Worm (Caenorhabditis elegans) whole organism, L2 larva: Measurements from ENCODE around the gene letm-1.
A peak's percentile ranks its signal among the peaks of the same experiment; 100 is the strongest.

ENCODE experiments used
- C34F6.9 ChIP-seq: fragments of 150-350 bp; optimal IDR thresholded peaks from 2 replicates; lab custom pipeline; 2014; ENCODE audit warnings: missing biosample characterization, missing genetic modification characterization
- F13H6.1 ChIP-seq: sonication (generic microtip); optimal IDR thresholded peaks from 2 replicates; lab custom pipeline; 2016; ENCODE audit warnings: missing genetic modification characterization, missing compliant biosample characterization
- Y55F3AM.14 ChIP-seq: fragments of 200-800 bp; sonication (Bioruptor generic); optimal IDR thresholded peaks from 2 replicates; lab custom pipeline; 2018; ENCODE audit warnings: mild to moderate bottlenecking, missing genetic modification characterization, missing compliant biosample characterization
- ZK546.5 ChIP-seq: sonication (generic microtip); optimal IDR thresholded peaks from 2 replicates; lab custom pipeline; 2017; ENCODE audit warnings: missing biosample characterization, missing genetic modification characterization
- alr-1 ChIP-seq: fragments of 150-350 bp; optimal IDR thresholded peaks from 2 replicates; lab custom pipeline; 2014; ENCODE audit warnings: missing biosample characterization, missing genetic modification characterization
- aly-2 ChIP-seq: fragments of 150-350 bp; optimal IDR thresholded peaks from 2 replicates; lab custom pipeline; 2014; ENCODE audit warnings: missing biosample characterization, missing genetic modification characterization
- ama-1 ChIP-seq: fragments of 150-350 bp; optimal IDR thresholded peaks from 2 replicates; lab custom pipeline; 2018; ENCODE audit warnings: inconsistent platforms
- ceh-82 ChIP-seq: fragments of 150-350 bp; optimal IDR thresholded peaks from 2 replicates; lab custom pipeline; 2014; ENCODE audit warnings: missing biosample characterization, missing genetic modification characterization
- crh-2 ChIP-seq: sonication (generic microtip); optimal IDR thresholded peaks from 2 replicates; lab custom pipeline; 2017; ENCODE audit warnings: missing biosample characterization, missing genetic modification characterization
- dmd-4 ChIP-seq: sonication (generic microtip); optimal IDR thresholded peaks from 2 replicates; lab custom pipeline; 2017; ENCODE audit warnings: missing biosample characterization, missing genetic modification characterization
- egl-27 ChIP-seq: sonication (generic microtip); optimal IDR thresholded peaks from 3 replicates; lab custom pipeline; 2017; ENCODE audit warnings: missing biosample characterization, missing genetic modification reagents, missing genetic modification characterization
- elt-3 ChIP-seq: sonication (generic microtip); optimal IDR thresholded peaks from 2 replicates; lab custom pipeline; 2017; ENCODE audit warnings: missing biosample characterization, missing genetic modification characterization
- fos-1 ChIP-seq: fragments of 150-350 bp; optimal IDR thresholded peaks from 2 replicates; lab custom pipeline; 2014; ENCODE audit warnings: missing biosample characterization, missing genetic modification characterization
- lin-11 ChIP-seq: fragments of 150-350 bp; sonication (generic microtip); optimal IDR thresholded peaks from 2 replicates; lab custom pipeline; 2014; ENCODE audit warnings: missing biosample characterization, missing genetic modification characterization, inconsistent platforms, mixed read lengths
- lin-13 ChIP-seq: fragments of 150-350 bp; optimal IDR thresholded peaks from 2 replicates; lab custom pipeline; 2014; ENCODE audit warnings: missing biosample characterization, missing genetic modification reagents, missing genetic modification characterization
- lin-39 ChIP-seq: fragments of 150-350 bp; optimal IDR thresholded peaks from 2 replicates; lab custom pipeline; 2014; ENCODE audit warnings: missing biosample characterization, missing genetic modification reagents, missing genetic modification characterization
- lsy-2 ChIP-seq, 2 experiments: fragments of 150-350 bp in 1 of 2; sonication (generic microtip) in 1 of 2; optimal IDR thresholded peaks; 2 replicates each; lab custom pipeline; 2014 to 2017; ENCODE audit warnings: missing biosample characterization in 2 of 2, missing genetic modification characterization in 2 of 2
- mab-5 ChIP-seq: fragments of 150-350 bp; optimal IDR thresholded peaks from 2 replicates; lab custom pipeline; 2014; ENCODE audit warnings: missing biosample characterization, missing genetic modification characterization
- mbf-1 ChIP-seq: sonication (generic microtip); optimal IDR thresholded peaks from 2 replicates; lab custom pipeline; 2017; ENCODE audit warnings: missing biosample characterization, missing genetic modification characterization
- mdl-1 ChIP-seq, 2 experiments: fragments of 150-350 bp in 1 of 2; sonication (generic microtip) in 1 of 2; optimal IDR thresholded peaks; 2 replicates each; lab custom pipeline; 2017; ENCODE audit warnings: missing biosample characterization in 2 of 2, missing genetic modification characterization in 2 of 2
- nhr-10 ChIP-seq: sonication (generic microtip); optimal IDR thresholded peaks from 2 replicates; lab custom pipeline; 2017; ENCODE audit warnings: missing biosample characterization, missing genetic modification characterization
- nhr-11 ChIP-seq: fragments of 150-350 bp; optimal IDR thresholded peaks from 2 replicates; lab custom pipeline; 2014; ENCODE audit warnings: missing biosample characterization, missing genetic modification characterization
- nhr-12 ChIP-seq: fragments of 150-350 bp; optimal IDR thresholded peaks from 2 replicates; lab custom pipeline; 2014; ENCODE audit warnings: missing biosample characterization, missing genetic modification characterization
- nhr-129 ChIP-seq: fragments of 150-350 bp; optimal IDR thresholded peaks from 2 replicates; lab custom pipeline; 2014; ENCODE audit warnings: missing biosample characterization, missing genetic modification characterization
- nhr-21 ChIP-seq: fragments of 150-350 bp; optimal IDR thresholded peaks from 2 replicates; lab custom pipeline; 2014; ENCODE audit warnings: missing biosample characterization, missing genetic modification characterization
- nhr-237 ChIP-seq: fragments of 150-350 bp; optimal IDR thresholded peaks from 2 replicates; lab custom pipeline; 2014; ENCODE audit warnings: missing biosample characterization, missing genetic modification characterization
- nhr-25 ChIP-seq: fragments of 150-350 bp; sonication (generic microtip); optimal IDR thresholded peaks from 3 replicates; lab custom pipeline; 2014; ENCODE audit warnings: missing biosample characterization, missing genetic modification characterization
- nhr-6 ChIP-seq: fragments of 150-350 bp; optimal IDR thresholded peaks from 2 replicates; lab custom pipeline; 2014; ENCODE audit warnings: missing biosample characterization, missing genetic modification characterization
- nhr-77 ChIP-seq: fragments of 150-350 bp; optimal IDR thresholded peaks from 2 replicates; lab custom pipeline; 2014; ENCODE audit warnings: missing biosample characterization, missing genetic modification characterization
- sem-4 ChIP-seq: fragments of 150-350 bp; optimal IDR thresholded peaks from 2 replicates; lab custom pipeline; 2014; ENCODE audit warnings: missing biosample characterization, missing genetic modification reagents, missing genetic modification characterization
- skn-1 ChIP-seq: sonication (generic microtip); optimal IDR thresholded peaks from 2 replicates; lab custom pipeline; 2017; ENCODE audit warnings: missing biosample characterization, missing genetic modification characterization
- sma-3 ChIP-seq: sonication (generic microtip); optimal IDR thresholded peaks from 2 replicates; lab custom pipeline; 2016; ENCODE audit warnings: missing genetic modification reagents, missing genetic modification characterization, missing compliant biosample characterization
- sma-9 ChIP-seq, 2 experiments: fragments of 150-350 bp in 1 of 2; sonication (generic microtip) in 1 of 2; optimal IDR thresholded peaks; 2 replicates each; lab custom pipeline; 2014 to 2016; ENCODE audit warnings: missing genetic modification characterization in 2 of 2, mild to moderate bottlenecking in 1 of 2, missing biosample characterization in 1 of 2, missing compliant biosample characterization in 1 of 2, missing genetic modification reagents in 1 of 2, moderate library complexity in 1 of 2
- snpc-4 ChIP-seq: fragments of 150-350 bp; optimal IDR thresholded peaks from 2 replicates; lab custom pipeline; 2014; ENCODE audit warnings: missing biosample characterization, missing genetic modification characterization
- unc-39 ChIP-seq: fragments of 150-350 bp; optimal IDR thresholded peaks from 2 replicates; lab custom pipeline; 2014; ENCODE audit warnings: missing biosample characterization, missing genetic modification characterization
- unc-55 ChIP-seq: fragments of 150-350 bp; sonication (generic microtip); optimal IDR thresholded peaks from 3 replicates; lab custom pipeline; 2014; ENCODE audit warnings: missing biosample characterization, missing genetic modification reagents, missing genetic modification characterization
- unc-62 ChIP-seq: fragments of 150-350 bp; optimal IDR thresholded peaks from 2 replicates; lab custom pipeline; 2014; ENCODE audit warnings: missing biosample characterization, missing genetic modification reagents, missing genetic modification characterization
- ztf-1 ChIP-seq: fragments of 200-800 bp; sonication (Bioruptor generic); conservative IDR thresholded peaks from 2 replicates; pipeline ENCODE4 v1.3.6; 2022; ENCODE audit warnings: missing genetic modification characterization, missing compliant biosample characterization
- ztf-11 ChIP-seq: sonication (generic microtip); optimal IDR thresholded peaks from 2 replicates; lab custom pipeline; 2017; ENCODE audit warnings: missing biosample characterization, missing genetic modification characterization
- ztf-4 ChIP-seq: fragments of 150-350 bp; optimal IDR thresholded peaks from 2 replicates; lab custom pipeline; 2014; ENCODE audit warnings: missing biosample characterization, missing genetic modification characterization

The letm-1 gene

ce11 chrV:13660660-13661325 is at the start of gene letm-1:
TSS of gene letm-1 (plus strand) at chrV:13661257.
- peak in 1 of 2 experiments; percentile 21 for TF ChIP-seq lsy-2 (tag; optimal IDR thresholded peaks at IDR 0.05; lab: Kevin White, UChicago)
- no peak for TF ChIP-seq ztf-11 (tag; lab: Kevin White, UChicago)
- TF ChIP-seq crh-2 (tag; lab: Kevin White, UChicago) = peak; percentile 58
- no peak for TF ChIP-seq egl-27 (tag; lab: Kevin White, UChicago)
- TF ChIP-seq fos-1 = peak; percentile 32
- TF ChIP-seq nhr-129 (tag; lab: Kevin White, UChicago) = peak; percentile 9
- no peak for TF ChIP-seq ama-1
- TF ChIP-seq C34F6.9 (tag; lab: Kevin White, UChicago) = peak; percentile 24
- TF ChIP-seq Y55F3AM.14 = no peak
- no peak for TF ChIP-seq elt-3 (tag; lab: Kevin White, UChicago)

- TF ChIP-seq dmd-4 (tag; lab: Kevin White, UChicago) (no peak), F13H6.1 (tag; lab: Kevin White, UChicago) (no peak), C34F6.9 (tag; lab: Kevin White, UChicago) (no peak), elt-3 (tag; lab: Kevin White, UChicago) (no peak), nhr-12 (no peak), Y55F3AM.14 (no peak), nhr-77 (no peak), sma-9 (GFP tag; optimal IDR thresholded peaks at IDR 0.05; lab: Kevin White, UChicago) (no peak), sma-9 (tag; optimal IDR thresholded peaks at IDR 0.05; lab: Kevin White, UChicago) (no peak), unc-62 (GFP tag; lab: Kevin White, UChicago) (no peak), snpc-4 (no peak), ztf-1 (no peak), mab-5 (tag; lab: Kevin White, UChicago) (no peak), nhr-129 (tag; lab: Kevin White, UChicago) (no peak), ZK546.5 (tag; lab: Kevin White, UChicago) (no peak), nhr-21 (tag; lab: Kevin White, UChicago) (no peak), crh-2 (tag; lab: Kevin White, UChicago) (no peak), nhr-25 (no peak), unc-39 (tag; lab: Kevin White, UChicago) (no peak), lin-13 (GFP tag; lab: Kevin White, UChicago) (no peak), fos-1 (no peak)
- TF ChIP-seq, all 48 proteins: peak for 0
Observed at ce11 chrV:13611782-13612181, 49.3 kb upstream of the letm-1 start, which contains the start of gene spig-9. TSS of gene spig-9 (minus strand) at chrV:13611882.

- no peak for TF ChIP-seq sem-4
- no peak for TF ChIP-seq aly-2 (tag; lab: Kevin White, UChicago)
- TF ChIP-seq nhr-25 = no peak
- TF ChIP-seq ama-1 = no peak
- no peak for TF ChIP-seq lin-39 (tag; lab: Kevin White, UChicago)
- TF ChIP-seq nhr-12 = no peak
- no peak for TF ChIP-seq crh-2 (tag; lab: Kevin White, UChicago)
- TF ChIP-seq F13H6.1 (tag; lab: Kevin White, UChicago) = no peak
- no peak for TF ChIP-seq sma-3 (GFP tag; lab: Kevin White, UChicago)
- TF ChIP-seq nhr-11 (tag; lab: Kevin White, UChicago) = no peak
- TF ChIP-seq ZK546.5 (tag; lab: Kevin White, UChicago) = no peak
- TF ChIP-seq alr-1 = no peak
- TF ChIP-seq unc-55 (GFP tag; lab: Kevin White, UChicago) = no peak
- no peak for TF ChIP-seq nhr-237 (tag; lab: Kevin White, UChicago)
- TF ChIP-seq skn-1 (tag; lab: Kevin White, UChicago) = no peak
- TF ChIP-seq C34F6.9 (tag; lab: Kevin White, UChicago) = no peak
- TF ChIP-seq lin-11 (tag; lab: Kevin White, UChicago) = no peak
- TF ChIP-seq nhr-10 = no peak
Observed at ce11 chrV:13613870-13614269, 47.2 kb upstream of the letm-1 start, which contains the start of gene F53F4.7. TSS of gene F53F4.7 (minus strand) at chrV:13613970.

ce11 chrV:13619752-13620151 is 41.3 kb upstream of the letm-1 start, which contains the start of gene srd-11:
TSS of gene srd-11 (minus strand) at chrV:13619852.
- TF ChIP-seq nhr-77 (no peak), nhr-21 (tag; lab: Kevin White, UChicago) (no peak), snpc-4 (no peak), egl-27 (tag; lab: Kevin White, UChicago) (no peak), fos-1 (no peak), mbf-1 (tag; lab: Kevin White, UChicago) (no peak), ztf-4 (tag; lab: Kevin White, UChicago) (no peak), nhr-11 (tag; lab: Kevin White, UChicago) (no peak), ceh-82 (tag; lab: Kevin White, UChicago) (no peak), nhr-6 (tag; lab: Kevin White, UChicago) (no peak), sma-3 (GFP tag; lab: Kevin White, UChicago) (no peak), Y55F3AM.14 (no peak), unc-62 (GFP tag; lab: Kevin White, UChicago) (no peak), ama-1 (no peak), sem-4 (no peak), ztf-11 (tag; lab: Kevin White, UChicago) (no peak), mab-5 (tag; lab: Kevin White, UChicago) (no peak), F13H6.1 (tag; lab: Kevin White, UChicago) (no peak), nhr-12 (no peak), mdl-1 (tag; optimal IDR thresholded peaks at IDR 0.05; lab: Kevin White, UChicago) (no peak)
